Worm (Caenorhabditis elegans) whole organism, late embryonic: ENCODE data around the gene appg-2.

Experiments
- C08G9.2 ChIP-seq: sonication (generic microtip); optimal IDR thresholded peaks from 2 replicates; lab custom pipeline; 2016; ENCODE audit warnings: mild to moderate bottlenecking, missing genetic modification characterization, moderate library complexity, missing compliant biosample characterization
- F13H6.1 ChIP-seq: sonication (generic microtip); optimal IDR thresholded peaks from 2 replicates; lab custom pipeline; 2016; ENCODE audit warnings: missing genetic modification characterization, missing compliant biosample characterization
- K02D7.2 ChIP-seq: sonication (generic microtip); optimal IDR thresholded peaks from 2 replicates; lab custom pipeline; 2017; ENCODE audit warnings: mild to moderate bottlenecking, missing genetic modification characterization, missing compliant biosample characterization
- Y22D7AL.16 ChIP-seq: sonication (generic microtip); optimal IDR thresholded peaks from 2 replicates; lab custom pipeline; 2016; ENCODE audit warnings: missing genetic modification characterization, missing compliant biosample characterization
- ahr-1 ChIP-seq: sonication (generic microtip); optimal IDR thresholded peaks from 2 replicates; lab custom pipeline; 2016; ENCODE audit warnings: missing genetic modification characterization, missing compliant biosample characterization
- ceh-14 ChIP-seq: sonication (generic microtip); optimal IDR thresholded peaks from 2 replicates; lab custom pipeline; 2016; ENCODE audit warnings: missing genotype, missing genetic modification characterization, missing compliant biosample characterization
- ceh-19 ChIP-seq: fragments of 200-800 bp; sonication (Bioruptor generic); optimal IDR thresholded peaks from 2 replicates; lab custom pipeline; 2018; ENCODE audit warnings: mild to moderate bottlenecking, missing genetic modification characterization, missing compliant biosample characterization
- ceh-2 ChIP-seq: sonication (generic microtip); optimal IDR thresholded peaks from 2 replicates; lab custom pipeline; 2016; ENCODE audit warnings: missing genotype, missing genetic modification characterization, missing compliant biosample characterization
- ceh-24 ChIP-seq: sonication (generic microtip); optimal IDR thresholded peaks from 2 replicates; lab custom pipeline; 2016; ENCODE audit warnings: mild to moderate bottlenecking, missing genetic modification characterization, missing compliant biosample characterization
- ceh-30 ChIP-seq: fragments of 150-350 bp; optimal IDR thresholded peaks from 2 replicates; lab custom pipeline; 2014; ENCODE audit warnings: missing biosample characterization, missing genetic modification characterization
- ceh-34 ChIP-seq: sonication (generic microtip); optimal IDR thresholded peaks from 2 replicates; lab custom pipeline; 2016; ENCODE audit warnings: mild to moderate bottlenecking, missing genetic modification characterization, missing compliant biosample characterization
- ceh-45 ChIP-seq: fragments of 200-800 bp; sonication (Bioruptor generic); IDR thresholded peaks from 2 replicates; pipeline ENCODE4 v1.3.6; 2022; ENCODE audit warnings: missing genetic modification reagents, missing genetic modification characterization, missing compliant biosample characterization
- ceh-6 ChIP-seq: fragments of 200-800 bp; sonication (Bioruptor generic); optimal IDR thresholded peaks from 2 replicates; lab custom pipeline; 2018; ENCODE audit warnings: mild to moderate bottlenecking, missing genetic modification characterization, missing compliant biosample characterization
- dmd-4 ChIP-seq: sonication (generic microtip); optimal IDR thresholded peaks from 2 replicates; lab custom pipeline; 2016; ENCODE audit warnings: borderline replicate concordance, missing genetic modification characterization, missing compliant biosample characterization
- elt-4 ChIP-seq: sonication (generic microtip); optimal IDR thresholded peaks from 2 replicates; lab custom pipeline; 2016; ENCODE audit warnings: missing genetic modification characterization, missing compliant biosample characterization
- hlh-13 ChIP-seq: fragments of 200-800 bp; sonication (Bioruptor generic); optimal IDR thresholded peaks from 2 replicates; lab custom pipeline; 2018; ENCODE audit warnings: mild to moderate bottlenecking, missing genetic modification characterization, missing compliant biosample characterization
- hlh-6 ChIP-seq: sonication (generic microtip); optimal IDR thresholded peaks from 2 replicates; lab custom pipeline; 2016; ENCODE audit warnings: missing genotype, missing genetic modification characterization, missing compliant biosample characterization
- hlh-8 ChIP-seq: sonication (generic microtip); optimal IDR thresholded peaks from 2 replicates; lab custom pipeline; 2016; ENCODE audit warnings: missing genotype, missing genetic modification characterization, missing compliant biosample characterization
- nhr-232 ChIP-seq: sonication (generic microtip); optimal IDR thresholded peaks from 2 replicates; lab custom pipeline; 2016; ENCODE audit warnings: missing genetic modification characterization, missing compliant biosample characterization
- npax-4 ChIP-seq: sonication (generic microtip); optimal IDR thresholded peaks from 2 replicates; lab custom pipeline; 2016; ENCODE audit warnings: missing genetic modification characterization, missing compliant biosample characterization
- pha-4 ChIP-seq: fragments of 150-350 bp; optimal IDR thresholded peaks from 2 replicates; lab custom pipeline; 2018; ENCODE audit warnings: missing biosample characterization, missing genetic modification reagents, missing genetic modification characterization
- pqm-1 ChIP-seq: sonication (generic microtip); optimal IDR thresholded peaks from 2 replicates; lab custom pipeline; 2016; ENCODE audit warnings: missing genetic modification characterization, missing compliant biosample characterization
- pros-1 ChIP-seq: fragments of 150-350 bp; optimal IDR thresholded peaks from 2 replicates; lab custom pipeline; 2014; ENCODE audit warnings: missing biosample characterization, missing genetic modification reagents, missing genetic modification characterization
- ref-2 ChIP-seq: sonication (generic microtip); optimal IDR thresholded peaks from 2 replicates; lab custom pipeline; 2016; ENCODE audit warnings: missing genetic modification characterization, missing compliant biosample characterization
- rnt-1 ChIP-seq: sonication (generic microtip); optimal IDR thresholded peaks from 2 replicates; lab custom pipeline; 2016; ENCODE audit warnings: missing genetic modification characterization, missing compliant biosample characterization
- sdc-2 ChIP-seq: sonication (generic microtip); optimal IDR thresholded peaks from 2 replicates; lab custom pipeline; 2016; ENCODE audit warnings: missing genotype, missing genetic modification characterization, missing compliant biosample characterization
- sox-4 ChIP-seq: sonication (generic microtip); optimal IDR thresholded peaks from 2 replicates; lab custom pipeline; 2017; ENCODE audit warnings: mild to moderate bottlenecking, missing genetic modification characterization, inconsistent platforms, missing compliant biosample characterization
- tbx-2 ChIP-seq: sonication (generic microtip); optimal IDR thresholded peaks from 2 replicates; lab custom pipeline; 2016; ENCODE audit warnings: missing genetic modification characterization, missing compliant biosample characterization
- tbx-7 ChIP-seq: sonication (generic microtip); optimal IDR thresholded peaks from 2 replicates; lab custom pipeline; 2016; ENCODE audit warnings: missing genotype, missing genetic modification characterization, missing compliant biosample characterization
- ttx-3 ChIP-seq: sonication (generic microtip); optimal IDR thresholded peaks from 2 replicates; lab custom pipeline; 2016; ENCODE audit warnings: missing genetic modification reagents, missing genetic modification characterization, missing compliant biosample characterization
- unc-3 ChIP-seq, 2 experiments: fragments of 200-800 bp in 1 of 2; sonication (Bioruptor generic) in 1 of 2; sonication (generic microtip) in 1 of 2; conservative IDR thresholded peaks in 1 of 2; optimal IDR thresholded peaks in 1 of 2; 2 replicates each; pipeline versions ENCODE4 v1.3.6 to Lab custom; 2016 to 2022; ENCODE audit warnings: missing compliant biosample characterization in 2 of 2, missing genetic modification characterization in 2 of 2, missing genetic modification reagents in 1 of 2
- unc-42 ChIP-seq: sonication (generic microtip); optimal IDR thresholded peaks from 2 replicates; lab custom pipeline; 2016; ENCODE audit warnings: missing genotype, missing genetic modification characterization, missing compliant biosample characterization
- unc-55 ChIP-seq: sonication (generic microtip); optimal IDR thresholded peaks from 2 replicates; lab custom pipeline; 2017; ENCODE audit warnings: missing biosample characterization, missing genetic modification reagents, missing genetic modification characterization

appg-2 gene

ce11 chrII:8796391-8796790 is 4.5 kb upstream of the appg-2 start (continued):
- no peak for TF ChIP-seq hlh-6

DNA sequence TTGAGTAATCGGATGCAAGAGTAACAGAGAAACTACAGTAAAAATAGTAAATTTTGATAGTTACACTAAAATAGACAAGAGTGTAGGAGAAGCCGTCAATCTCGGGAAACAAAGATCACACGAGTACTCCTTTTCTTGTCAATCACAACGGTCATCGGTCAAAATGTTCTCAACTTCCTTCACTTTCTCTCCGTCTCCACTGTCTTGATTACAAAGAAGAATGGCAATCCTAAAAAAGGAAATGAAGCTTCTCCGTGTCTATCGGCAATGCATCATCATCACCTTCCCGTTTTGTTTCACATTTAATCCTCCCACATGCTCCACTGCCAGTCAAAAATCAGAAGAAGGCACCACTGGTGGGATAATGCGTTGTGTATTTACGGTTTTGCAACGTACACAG is 1.2 kb upstream of the appg-2 start:
- no peak for TF ChIP-seq unc-55 (GFP tag; lab: Kevin White, UChicago)
- TF ChIP-seq ceh-14, result no peak
- TF ChIP-seq npax-4 (tag; lab: Kevin White, UChicago), result no peak
- no peak for TF ChIP-seq K02D7.2 (tag; lab: Kevin White, UChicago)
- TF ChIP-seq sdc-2 (tag; lab: Kevin White, UChicago), result no peak
- no peak for TF ChIP-seq hlh-8 (tag; lab: Kevin White, UChicago)
- no peak for TF ChIP-seq ttx-3 (tag; lab: Kevin White, UChicago)
- no peak for TF ChIP-seq ref-2 (tag; lab: Kevin White, UChicago)
- no peak for TF ChIP-seq ceh-19 (GFP tag; lab: Kevin White, UChicago)
- TF ChIP-seq pros-1 (tag; lab: Kevin White, UChicago), result no peak
- no peak for TF ChIP-seq pqm-1
- no peak for TF ChIP-seq ceh-6 (GFP tag; lab: Kevin White, UChicago)
- no peak for TF ChIP-seq ceh-24 (tag; lab: Kevin White, UChicago)
- TF ChIP-seq rnt-1 (tag; lab: Kevin White, UChicago), result no peak
- no peak for TF ChIP-seq dmd-4
- no peak for TF ChIP-seq pha-4 (tag; lab: Kevin White, UChicago)
- TF ChIP-seq hlh-13 (GFP tag; lab: Kevin White, UChicago), result no peak
- no peak for TF ChIP-seq ahr-1 (tag; lab: Kevin White, UChicago)
- TF ChIP-seq unc-42 (tag; lab: Kevin White, UChicago), result no peak
- no peak for TF ChIP-seq C08G9.2 (tag; lab: Kevin White, UChicago)

ce11 chrII:8806921-8807320 is 6.0 kb downstream of the appg-2 start, which contains the start of gene pho-13:
Gene pho-13, minus strand, starts transcription at chrII:8807021.
- no peak for TF ChIP-seq ceh-45 (GFP tag; lab: Robert Waterston, UW)
- no peak for TF ChIP-seq pha-4 (tag; lab: Kevin White, UChicago)
- no peak for TF ChIP-seq ttx-3 (tag; lab: Kevin White, UChicago)
- TF ChIP-seq tbx-2 (tag; lab: Kevin White, UChicago), result no peak
- no peak for TF ChIP-seq F13H6.1
- TF ChIP-seq elt-4, result no peak
- TF ChIP-seq sdc-2 (tag; lab: Kevin White, UChicago), result no peak
- TF ChIP-seq ceh-30 (tag; lab: Kevin White, UChicago), result no peak
- TF ChIP-seq hlh-8 (tag; lab: Kevin White, UChicago), result no peak
- no peak for TF ChIP-seq ceh-34
- TF ChIP-seq tbx-7 (tag; lab: Kevin White, UChicago), result no peak
- no peak for TF ChIP-seq npax-4 (tag; lab: Kevin White, UChicago)
- no peak for TF ChIP-seq ceh-2 (tag; lab: Kevin White, UChicago)
- TF ChIP-seq, all 69 proteins: peak for 0

DNA sequence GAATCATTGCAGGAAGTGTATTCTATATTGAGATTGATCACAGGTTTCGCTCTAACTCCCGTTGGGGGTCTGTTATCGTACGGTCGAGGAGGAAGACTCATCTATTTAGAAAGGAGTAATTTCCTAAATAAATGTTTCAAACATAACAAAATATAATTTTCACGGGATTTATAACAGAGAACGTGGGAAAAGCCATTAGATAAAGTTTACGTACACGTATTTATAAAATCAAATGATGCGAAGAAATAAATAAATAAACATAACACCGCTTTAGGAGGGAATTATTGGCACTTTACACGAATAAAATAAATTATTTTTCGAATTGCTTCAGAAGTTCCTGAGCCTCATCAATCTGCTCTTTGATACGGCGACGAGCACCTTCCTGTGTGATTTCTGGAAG is 7.6 kb downstream of the appg-2 start, which contains the start of gene F07H5.10:
Gene F07H5.10 (minus strand): TSS at position 101 of the 400 bp plus-strand sequence.
- TF ChIP-seq nhr-232 (tag; lab: Kevin White, UChicago) (no peak), ceh-6 (GFP tag; lab: Kevin White, UChicago) (no peak), Y22D7AL.16 (tag; lab: Kevin White, UChicago) (no peak), ahr-1 (tag; lab: Kevin White, UChicago) (no peak), C08G9.2 (tag; lab: Kevin White, UChicago) (no peak), sox-4 (tag; lab: Kevin White, UChicago) (no peak), unc-3 (GFP tag; conservative IDR thresholded peaks at IDR 0.05; lab: Robert Waterston, UW) (no peak), unc-3 (tag; optimal IDR thresholded peaks at IDR 0.05; lab: Kevin White, UChicago) (no peak)
- TF ChIP-seq, all 69 proteins: peak for 0
